Fruit fly (Drosophila melanogaster) whole organism, embryonic: ENCODE measurements around the gene CG13038.

Source experiments
- CG12104 ChIP-seq: fragments of 200-800 bp; sonication (Bioruptor generic); optimal IDR thresholded peaks from 3 replicates; lab custom pipeline; 2016; ENCODE audit warnings: missing biosample characterization, missing genetic modification characterization
- CG12769 ChIP-seq: fragments of 200-800 bp; sonication (Bioruptor generic); optimal IDR thresholded peaks from 2 replicates; lab custom pipeline; 2019; ENCODE audit warnings: missing biosample characterization, mild to moderate bottlenecking, missing genetic modification characterization, moderate library complexity
- CG13287 ChIP-seq: fragments of 200-800 bp; sonication (Bioruptor generic); IDR thresholded peaks from 2 replicates; pipeline ENCODE4 v1.3.6; 2022; ENCODE audit warnings: missing biosample characterization, missing genetic modification characterization; ENCODE audit not compliant: partially characterized antibody
- CG16863 ChIP-seq: fragments of 200-800 bp; sonication (Bioruptor generic); optimal IDR thresholded peaks from 3 replicates; lab custom pipeline; 2016; ENCODE audit warnings: missing biosample characterization, missing genetic modification characterization
- CG34224 ChIP-seq: fragments of 200-800 bp; sonication (Bioruptor generic); IDR thresholded peaks from 3 replicates; pipeline ENCODE4 v1.3.6; 2022; ENCODE audit warnings: missing biosample characterization, missing genetic modification characterization; ENCODE audit not compliant: partially characterized antibody
- CG4617 ChIP-seq: fragments of 200-800 bp; sonication (Bioruptor generic); optimal IDR thresholded peaks from 3 replicates; lab custom pipeline; 2016; ENCODE audit warnings: missing biosample characterization, missing genetic modification characterization, borderline replicate concordance
- CG9932 ChIP-seq: fragments of 200-800 bp; sonication (Bioruptor generic); IDR thresholded peaks from 2 replicates; pipeline ENCODE4 v1.3.6; 2022; ENCODE audit warnings: missing biosample characterization, missing genetic modification characterization
- Dbx ChIP-seq: fragments of 200-800 bp; sonication (Bioruptor generic); IDR thresholded peaks from 3 replicates; pipeline ENCODE4 v1.3.6; 2022; ENCODE audit warnings: missing biosample characterization, missing genetic modification characterization
- E2f1 ChIP-seq: fragments of 200-800 bp; sonication (Bioruptor generic); IDR thresholded peaks from 2 replicates; pipeline ENCODE4 v1.3.6; 2022; ENCODE audit warnings: missing biosample characterization, missing genetic modification characterization
- E2f2 ChIP-seq: fragments of 200-800 bp; sonication (Bioruptor generic); IDR thresholded peaks from 2 replicates; pipeline ENCODE4 v1.3.6; 2022; ENCODE audit warnings: missing biosample characterization, missing genetic modification characterization
- ERR ChIP-seq: fragments of 200-800 bp; sonication (Bioruptor generic); optimal IDR thresholded peaks from 2 replicates; lab custom pipeline; 2016; ENCODE audit warnings: missing biosample characterization, missing genetic modification characterization
- HmgD ChIP-seq: fragments of 200-800 bp; sonication (Bioruptor generic); optimal IDR thresholded peaks from 3 replicates; lab custom pipeline; 2016; ENCODE audit warnings: missing biosample characterization, missing genetic modification characterization
- Jarid2 ChIP-seq: fragments of 200-800 bp; sonication (Bioruptor generic); optimal IDR thresholded peaks from 3 replicates; lab custom pipeline; 2017; ENCODE audit warnings: mild to moderate bottlenecking, missing biosample characterization, missing genetic modification reagents, missing genetic modification characterization
- Lhr ChIP-seq: fragments of 200-800 bp; sonication (Bioruptor generic); optimal IDR thresholded peaks from 3 replicates; lab custom pipeline; 2017; ENCODE audit warnings: mild to moderate bottlenecking, missing biosample characterization, missing genetic modification reagents, missing genetic modification characterization
- Med ChIP-seq: fragments of 200-800 bp; sonication (Bioruptor generic); peaks from one replicate; lab custom pipeline; 2016; ENCODE audit warnings: missing biosample characterization, missing genetic modification characterization, mild to moderate bottlenecking, inconsistent platforms, moderate library complexity
- aop ChIP-seq: fragments of 200-800 bp; sonication (Bioruptor generic); IDR thresholded peaks from 2 replicates; pipeline ENCODE4 v1.3.6; 2022; ENCODE audit warnings: missing biosample characterization, missing genetic modification characterization
- ap ChIP-seq: fragments of 200-800 bp; sonication (Bioruptor generic); IDR thresholded peaks from 2 replicates; pipeline ENCODE4 v1.3.6; 2022; ENCODE audit warnings: missing biosample characterization, missing genetic modification characterization
- bbx ChIP-seq: fragments of 200-800 bp; sonication (Bioruptor generic); IDR thresholded peaks from 2 replicates; pipeline ENCODE4 v1.3.6; 2022; ENCODE audit warnings: missing biosample characterization, missing genetic modification characterization; ENCODE audit not compliant: partially characterized antibody
- chinmo ChIP-seq: fragments of 200-800 bp; sonication (Bioruptor generic); IDR thresholded peaks from 4 replicates; pipeline ENCODE4 v1.3.6; 2022; ENCODE audit warnings: missing biosample characterization, missing genetic modification characterization; ENCODE audit not compliant: partially characterized antibody
- ci ChIP-seq: fragments of 200-800 bp; sonication (Bioruptor generic); IDR thresholded peaks from 3 replicates; pipeline ENCODE4 v1.3.6; 2022; ENCODE audit warnings: missing biosample characterization, missing genetic modification characterization
- disco-r ChIP-seq: fragments of 200-800 bp; sonication (Bioruptor generic); optimal IDR thresholded peaks from 2 replicates; lab custom pipeline; 2016; ENCODE audit warnings: missing biosample characterization, missing genetic modification characterization
- fu2 ChIP-seq: fragments of 200-800 bp; sonication (Bioruptor generic); optimal IDR thresholded peaks from 2 replicates; lab custom pipeline; 2016; ENCODE audit warnings: missing biosample characterization, missing genetic modification characterization
- gro ChIP-seq: fragments of 200-800 bp; sonication (Bioruptor generic); optimal IDR thresholded peaks from 2 replicates; lab custom pipeline; 2016; ENCODE audit warnings: missing biosample characterization, missing genetic modification characterization
- kay ChIP-seq: fragments of 200-800 bp; sonication (Bioruptor generic); optimal IDR thresholded peaks from 2 replicates; lab custom pipeline; 2016; ENCODE audit warnings: missing biosample characterization, missing genetic modification characterization
- lilli ChIP-seq: fragments of 200-800 bp; sonication (Bioruptor generic); optimal IDR thresholded peaks from 3 replicates; lab custom pipeline; 2016; ENCODE audit warnings: missing biosample characterization, missing genetic modification characterization
- mirr ChIP-seq: fragments of 200-800 bp; sonication (Bioruptor generic); optimal IDR thresholded peaks from 3 replicates; lab custom pipeline; 2018; ENCODE audit warnings: missing biosample characterization, mild to moderate bottlenecking, missing genetic modification characterization
- otp ChIP-seq: fragments of 200-800 bp; sonication (Bioruptor generic); IDR thresholded peaks from 3 replicates; pipeline ENCODE4, ENCODE4 v1.3.6; 2022; ENCODE audit warnings: missing biosample characterization, missing genetic modification characterization
- pan ChIP-seq, 4 experiments: fragments of >200 bp in 3 of 4; fragments of 200-800 bp in 1 of 4; sonication (Bioruptor generic) in 1 of 4; optimal IDR thresholded peaks in 3 of 4; IDR thresholded peaks in 1 of 4; 2 replicates each; pipeline versions ENCODE4 v1.3.6 to Lab custom; 2017 to 2022; ENCODE audit warnings: missing biosample characterization in 2 of 4, missing genetic modification characterization in 2 of 4, mixed read lengths in 1 of 4
- ranshi ChIP-seq: fragments of 200-800 bp; sonication (Bioruptor generic); IDR thresholded peaks from 2 replicates; pipeline ENCODE4 v1.3.6; 2022; ENCODE audit warnings: missing biosample characterization, missing genetic modification characterization
- repo ChIP-seq: fragments of 200-800 bp; sonication (Bioruptor generic); optimal IDR thresholded peaks from 2 replicates; lab custom pipeline; 2016; ENCODE audit warnings: missing biosample characterization, missing genetic modification characterization
- sens ChIP-seq: fragments of 200-800 bp; sonication (Bioruptor generic); peaks from one replicate; lab custom pipeline; 2016; ENCODE audit warnings: missing biosample characterization, missing genetic modification characterization
- sens-2 ChIP-seq: fragments of 200-800 bp; sonication (Bioruptor generic); IDR thresholded peaks from 2 replicates; pipeline ENCODE4 v1.3.6; 2022; ENCODE audit warnings: missing biosample characterization, missing genetic modification characterization
- stc ChIP-seq: fragments of 200-800 bp; sonication (Bioruptor generic); IDR thresholded peaks from 2 replicates; pipeline ENCODE4 v1.3.6; 2022; ENCODE audit warnings: missing biosample characterization, missing genetic modification characterization
- tna ChIP-seq: fragments of 200-800 bp; sonication (Bioruptor generic); IDR thresholded peaks from 2 replicates; pipeline ENCODE4 v1.3.6; 2022; ENCODE audit warnings: missing biosample characterization, missing genetic modification characterization; ENCODE audit not compliant: partially characterized antibody
- tup ChIP-seq: fragments of 200-800 bp; sonication (Bioruptor generic); optimal IDR thresholded peaks from 2 replicates; lab custom pipeline; 2016; ENCODE audit warnings: missing biosample characterization, mild to moderate bottlenecking, missing genetic modification characterization, moderate library complexity
- usp ChIP-seq: fragments of >200 bp; optimal IDR thresholded peaks from 2 replicates; lab custom pipeline; 2017; ENCODE audit warnings: missing biosample characterization, missing genetic modification characterization

The CG13038 gene

dm6 chr3L:16334876-16335275, 7.2 kb upstream of the CG13038 start (continued):
- no peak for TF ChIP-seq aop (GFP tag; lab: Robert Waterston, UW)
- TF ChIP-seq Med (GFP tag; lab: Kevin White, UChicago) = peak; percentile 75
- TF ChIP-seq bbx = peak; percentile 38; the same call in 1 of the 2 replicates
- peak; percentile 46 for TF ChIP-seq CG12769 (tag; lab: Kevin White, UChicago)
- TF ChIP-seq CG9932 (GFP tag; lab: Robert Waterston, UW) = no peak
- no peak for TF ChIP-seq kay
- TF ChIP-seq CG13287 (GFP tag; lab: Robert Waterston, UW) = peak; percentile 45; the same call in 1 of the 2 replicates
- peak; percentile 58; the same call in 1 of the 3 replicates for TF ChIP-seq ci (GFP tag; lab: Robert Waterston, UW)
- TF ChIP-seq E2f1 = no peak
- no peak for TF ChIP-seq otp (GFP tag; lab: Robert Waterston, UW)
- TF ChIP-seq CG34224 (GFP tag; lab: Robert Waterston, UW) = no peak
- peak; percentile 9; the same call in 1 of the 2 replicates for TF ChIP-seq E2f2 (GFP tag; lab: Robert Waterston, UW)
- TF ChIP-seq gro (GFP tag; lab: Kevin White, UChicago) = no peak

dm6 chr3L:16333013-16333412, 5.3 kb upstream of the CG13038 start, which contains the start of gene CG13056:
CG13056 (plus strand) TSS chr3L:16333313.
- TF ChIP-seq HmgD (GFP tag; lab: Kevin White, UChicago) (no peak), kay (no peak), tup (no peak), sens (no peak), ERR (GFP tag; lab: Kevin White, UChicago) (no peak), sens-2 (no peak), usp (GFP tag; lab: Kevin White, UChicago) (no peak), pan (optimal IDR thresholded peaks at IDR 0.05; lab: Kevin White, UChicago) (no peak), pan (GFP tag; optimal IDR thresholded peaks at IDR 0.05 in 1 of 2, IDR thresholded peaks at IDR 0.05 in 1 of 2) (no peak), stc (GFP tag; lab: Robert Waterston, UW) (no peak), lilli (GFP tag; lab: Kevin White, UChicago) (no peak), CG16863 (GFP tag; lab: Kevin White, UChicago) (no peak), fu2 (GFP tag; lab: Kevin White, UChicago) (no peak)
- TF ChIP-seq, all 482 proteins: peak for 0

- TF ChIP-seq Dbx (GFP tag; lab: Robert Waterston, UW) (no peak), Jarid2 (GFP tag; lab: Kevin White, UChicago) (no peak)
These were observed 3.9 kb upstream of the CG13038 start, which contains the start of gene retinin for dm6 chr3L:16331633-16332032. retinin (plus strand) TSS chr3L:16331933.

dm6 chr3L:16330740-16331139, 3.0 kb upstream of the CG13038 start, which contains the start of gene CG33060:
CG33060 (plus strand) TSS chr3L:16331040.
- TF ChIP-seq Lhr (GFP tag; lab: Kevin White, UChicago) (no peak), chinmo (GFP tag; lab: Robert Waterston, UW) (no peak), repo (GFP tag; lab: Kevin White, UChicago) (no peak), disco-r (GFP tag; lab: Kevin White, UChicago) (no peak), CG4617 (no peak), CG12104 (GFP tag; lab: Kevin White, UChicago) (no peak), ap (GFP tag; lab: Robert Waterston, UW) (no peak), mirr (GFP tag; lab: Kevin White, UChicago) (no peak), tna (GFP tag; lab: Robert Waterston, UW) (no peak), ranshi (GFP tag; lab: Robert Waterston, UW) (no peak)
